Fruit fly (Drosophila melanogaster): ENCODE measurements around the gene CG44014.

- TF ChIP-seq fd102C (GFP tag; optimal IDR thresholded peaks at IDR 0.05) (no peak), pros (GFP tag; optimal IDR thresholded peaks at IDR 0.05) (peak; percentile 92), otp (GFP tag; IDR thresholded peaks at IDR 0.05) (no peak), Ravus (GFP tag; IDR thresholded peaks at IDR 0.05) (no peak), CG3065 (GFP tag; optimal IDR thresholded peaks at IDR 0.05) (no peak), Vsx1 (GFP tag; optimal IDR thresholded peaks at IDR 0.05) (no peak), wek (GFP tag; optimal IDR thresholded peaks at IDR 0.05) (no peak), CG14965 (GFP tag; optimal IDR thresholded peaks at IDR 0.05; ENCODE audit: borderline replicate concordance) (no peak), CG10654 (GFP tag; optimal IDR thresholded peaks at IDR 0.05) (no peak), CG34376 (GFP tag; optimal IDR thresholded peaks at IDR 0.05) (no peak), Ets65A (GFP tag) (no peak), Dll (GFP tag; IDR thresholded peaks at IDR 0.05; ENCODE audit: partially characterized antibody) (no peak)
Measured at dm6 chr3R:15512249-15512648, 3.6 kb upstream of the CG44014 start.

Measured in whole organism, embryonic.